Worm (Caenorhabditis elegans): ENCODE measurements around the gene mec-9.

The mec-9 gene

ce11 chrV:9915021-9915420 is at the start of gene mec-9:
mec-9 (minus strand) TSS chrV:9915121.
- no peak for TF ChIP-seq tbx-2 (tag; optimal IDR thresholded peaks at IDR 0.05)
- no peak for TF ChIP-seq hlh-15 (tag; optimal IDR thresholded peaks at IDR 0.05)
- TF ChIP-seq ceh-9 (tag; optimal IDR thresholded peaks at IDR 0.05) = no peak
- TF ChIP-seq hlh-30 (tag; optimal IDR thresholded peaks at IDR 0.05; ENCODE audit: insufficient read depth) = no peak
- TF ChIP-seq madf-2 (tag; optimal IDR thresholded peaks at IDR 0.05) = no peak
- TF ChIP-seq tbx-7 (tag; optimal IDR thresholded peaks at IDR 0.05) = no peak
- TF ChIP-seq unc-3 (GFP tag; conservative IDR thresholded peaks at IDR 0.05) = no peak
- no peak for TF ChIP-seq unc-3 (tag; optimal IDR thresholded peaks at IDR 0.05)
- TF ChIP-seq mec-3 (tag; optimal IDR thresholded peaks at IDR 0.05; ENCODE audit: borderline replicate concordance) = no peak
- TF ChIP-seq pros-1 (tag; optimal IDR thresholded peaks at IDR 0.05) = no peak
- no peak for TF ChIP-seq pqm-1 (tag; optimal IDR thresholded peaks at IDR 0.05)
- no peak for TF ChIP-seq che-1 (tag; optimal IDR thresholded peaks at IDR 0.05)
- TF ChIP-seq nhr-11 (tag; optimal IDR thresholded peaks at IDR 0.05) = no peak
- no peak for TF ChIP-seq C08G9.2 (tag; optimal IDR thresholded peaks at IDR 0.05)
- no peak for TF ChIP-seq ahr-1 (tag; optimal IDR thresholded peaks at IDR 0.05)
- TF ChIP-seq ceh-34 (tag; optimal IDR thresholded peaks at IDR 0.05) = no peak
- TF ChIP-seq sox-2 (GFP tag; IDR thresholded peaks at IDR 0.05) = no peak
- no peak for TF ChIP-seq eyg-1 (tag; optimal IDR thresholded peaks at IDR 0.05)

ce11 chrV:9964152-9964785 is 49.3 kb upstream of the mec-9 start:
- peak; percentile 26 for TF ChIP-seq ceh-14 (tag; optimal IDR thresholded peaks at IDR 0.05)
- peak; percentile 21 for TF ChIP-seq unc-42 (tag; optimal IDR thresholded peaks at IDR 0.05)
- TF ChIP-seq ref-2 (tag; optimal IDR thresholded peaks at IDR 0.05) = peak; percentile 16
- TF ChIP-seq nhr-232 (tag; optimal IDR thresholded peaks at IDR 0.05) = no peak
- peak; percentile 48 for TF ChIP-seq hlh-6 (tag; optimal IDR thresholded peaks at IDR 0.05)
- TF ChIP-seq ceh-31 (tag; optimal IDR thresholded peaks at IDR 0.05) = peak; percentile 28
- TF ChIP-seq pha-2 (tag; optimal IDR thresholded peaks at IDR 0.05) = no peak
- no peak for TF ChIP-seq fax-1 (tag; optimal IDR thresholded peaks at IDR 0.05)

ce11 chrV:9962916-9963315 is 48.0 kb upstream of the mec-9 start:
- TF ChIP-seq ceh-45 (GFP tag; IDR thresholded peaks at IDR 0.05) (no peak), ceh-34 (tag; optimal IDR thresholded peaks at IDR 0.05) (no peak), mec-3 (tag; optimal IDR thresholded peaks at IDR 0.05; ENCODE audit: borderline replicate concordance) (no peak), ttx-3 (tag; optimal IDR thresholded peaks at IDR 0.05) (no peak), nhr-11 (tag; optimal IDR thresholded peaks at IDR 0.05) (no peak)

- no peak for TF ChIP-seq ref-2 (tag; optimal IDR thresholded peaks at IDR 0.05)
- TF ChIP-seq pha-2 (tag; optimal IDR thresholded peaks at IDR 0.05) = no peak
Measured at ce11 chrV:9962394-9962793, 47.5 kb upstream of the mec-9 start, which contains the start of gene madf-4. madf-4 (minus strand) TSS chrV:9962494.

ce11 chrV:9960376-9960775 is 45.5 kb upstream of the mec-9 start, which contains the start of gene T07C12.10:
T07C12.10 (minus strand) TSS chrV:9960476.
- TF ChIP-seq Y22D7AL.16 (tag; optimal IDR thresholded peaks at IDR 0.05) (no peak), unc-55 (GFP tag; optimal IDR thresholded peaks at IDR 0.05) (no peak), ceh-45 (GFP tag; IDR thresholded peaks at IDR 0.05) (no peak), ceh-18 (tag; optimal IDR thresholded peaks at IDR 0.05) (no peak), odd-2 (tag; optimal IDR thresholded peaks at IDR 0.05) (no peak), ztf-16 (tag; optimal IDR thresholded peaks at IDR 0.05) (no peak), unc-42 (tag; optimal IDR thresholded peaks at IDR 0.05) (no peak), pax-1 (tag; optimal IDR thresholded peaks at IDR 0.05) (no peak), zip-5 (tag; optimal IDR thresholded peaks at IDR 0.05) (no peak), ceh-6 (GFP tag; optimal IDR thresholded peaks at IDR 0.05) (no peak), pag-3 (tag; optimal IDR thresholded peaks at IDR 0.05; ENCODE audit: borderline replicate concordance) (no peak), hlh-8 (tag; optimal IDR thresholded peaks at IDR 0.05) (no peak), ref-2 (tag; optimal IDR thresholded peaks at IDR 0.05) (no peak), mec-3 (tag; optimal IDR thresholded peaks at IDR 0.05; ENCODE audit: borderline replicate concordance) (no peak), fkh-10 (GFP tag; optimal IDR thresholded peaks at IDR 0.05) (no peak), lin-11 (tag; optimal IDR thresholded peaks at IDR 0.05) (no peak)

Measured in whole organism, late embryonic.